Worm (Caenorhabditis elegans) whole organism, L1 larva: ENCODE data around the gene F23A7.5.

Source experiments
- ama-1 ChIP-seq: fragments of 150-350 bp; optimal IDR thresholded peaks from 2 replicates; lab custom pipeline; 2014
- dpl-1 ChIP-seq, 3 experiments: fragments of 150-350 bp in 2 of 3; sonication (generic microtip) in 1 of 3; optimal IDR thresholded peaks; 2 replicates each; lab custom pipeline; 2014 to 2017; ENCODE audit warnings: missing biosample characterization in 3 of 3, missing genetic modification characterization in 3 of 3, missing genetic modification reagents in 3 of 3
- fkh-8 ChIP-seq: sonication (generic microtip); optimal IDR thresholded peaks from 2 replicates; lab custom pipeline; 2016; ENCODE audit warnings: mild to moderate bottlenecking, missing genetic modification characterization, missing compliant biosample characterization
- lin-35 ChIP-seq, 2 experiments: fragments of 150-350 bp; optimal IDR thresholded peaks; 2 replicates each; lab custom pipeline; 2014; ENCODE audit warnings: missing biosample characterization in 2 of 2, missing genetic modification characterization in 2 of 2, missing genetic modification reagents in 2 of 2
- mef-2 ChIP-seq: fragments of 150-350 bp; optimal IDR thresholded peaks from 2 replicates; lab custom pipeline; 2014; ENCODE audit warnings: missing biosample characterization, missing genetic modification characterization
- nhr-19 ChIP-seq: fragments of 200-800 bp; sonication (Bioruptor generic); conservative IDR thresholded peaks from 2 replicates; pipeline ENCODE4 v1.3.6; 2022; ENCODE audit warnings: missing genetic modification characterization, missing compliant biosample characterization
- nhr-20 ChIP-seq: sonication (generic microtip); optimal IDR thresholded peaks from 2 replicates; lab custom pipeline; 2016; ENCODE audit warnings: mild to moderate bottlenecking, missing genetic modification characterization, missing compliant biosample characterization
- nhr-47 ChIP-seq: sonication (generic microtip); optimal IDR thresholded peaks from 2 replicates; lab custom pipeline; 2016; ENCODE audit warnings: mild to moderate bottlenecking, missing genetic modification characterization, moderate library complexity, missing compliant biosample characterization
- nhr-71 ChIP-seq: sonication (generic microtip); optimal IDR thresholded peaks from 2 replicates; lab custom pipeline; 2016; ENCODE audit warnings: mild to moderate bottlenecking, missing genetic modification characterization, moderate library complexity, missing compliant biosample characterization
- nhr-84 ChIP-seq: sonication (generic microtip); optimal IDR thresholded peaks from 2 replicates; lab custom pipeline; 2017; ENCODE audit warnings: missing biosample characterization, missing genetic modification characterization
- nhr-85 ChIP-seq: sonication (generic microtip); peaks from one replicate; lab custom pipeline; 2016; ENCODE audit warnings: missing genetic modification characterization, inconsistent platforms, missing compliant biosample characterization
- nhr-90 ChIP-seq: sonication (generic microtip); optimal IDR thresholded peaks from 2 replicates; lab custom pipeline; 2016; ENCODE audit warnings: mild to moderate bottlenecking, missing genetic modification characterization, missing compliant biosample characterization; ENCODE audit not compliant: poor library complexity
- snu-23 ChIP-seq: sonication (generic microtip); optimal IDR thresholded peaks from 2 replicates; lab custom pipeline; 2016; ENCODE audit warnings: missing genetic modification characterization, missing compliant biosample characterization
- ztf-4 ChIP-seq: fragments of 150-350 bp; optimal IDR thresholded peaks from 2 replicates; lab custom pipeline; 2014; ENCODE audit warnings: missing biosample characterization, missing genetic modification characterization

F23A7.5 gene

DNA sequence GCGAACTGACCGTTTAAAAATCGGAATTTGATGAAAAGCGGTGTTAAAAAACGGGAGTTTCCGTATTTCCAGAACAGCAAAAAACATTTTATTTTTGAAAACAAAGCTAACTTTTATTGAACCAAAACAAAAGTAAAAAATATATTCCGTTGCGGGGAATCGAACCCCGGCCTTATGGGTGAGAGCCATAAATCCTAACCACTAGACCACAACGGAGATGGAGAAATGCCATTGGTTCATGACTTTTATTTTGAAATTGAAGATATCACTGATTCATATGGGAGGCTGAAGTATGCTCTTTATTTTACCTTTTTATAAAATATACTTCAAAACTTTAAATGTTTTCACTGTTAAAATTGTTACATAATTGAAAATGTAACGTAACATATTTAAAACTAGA, 56.4 kb downstream of the F23A7.5 start:
- no peak for TF ChIP-seq mef-2 (tag; lab: Kevin White, UChicago)
- peak in 1 of 2 experiments; percentile 16 for TF ChIP-seq lin-35 (GFP tag; optimal IDR thresholded peaks at IDR 0.05; lab: Kevin White, UChicago)
- peak; percentile 35 for TF ChIP-seq nhr-47 (tag; lab: Kevin White, UChicago)
- no peak for TF ChIP-seq ztf-4 (tag; lab: Kevin White, UChicago)
- TF ChIP-seq dpl-1 (GFP tag; optimal IDR thresholded peaks at IDR 0.05; lab: Kevin White, UChicago), result no peak
- TF ChIP-seq fkh-8 (tag; lab: Kevin White, UChicago), result no peak
- TF ChIP-seq snu-23 (GFP tag; lab: Kevin White, UChicago), result peak; percentile 49
- no peak for TF ChIP-seq nhr-84 (tag; lab: Kevin White, UChicago)
- TF ChIP-seq ama-1, result no peak
- peak; percentile 6 for TF ChIP-seq nhr-85 (tag; lab: Kevin White, UChicago)
- TF ChIP-seq nhr-71 (tag; lab: Kevin White, UChicago), result peak; percentile 8
- TF ChIP-seq nhr-90 (tag; lab: Kevin White, UChicago), result peak; percentile 31
- TF ChIP-seq nhr-20 (tag; lab: Kevin White, UChicago), result peak; percentile 4
- 0 out of 2 replicates have a peak, but pooled peaks have one; percentile 13 for TF ChIP-seq nhr-19
